Worm (Caenorhabditis elegans) whole organism, L2 larva: Measurements from ENCODE around the gene W06G6.10.

ENCODE experiments used
- R02D3.7 ChIP-seq: fragments of 150-350 bp; optimal IDR thresholded peaks from 2 replicates; lab custom pipeline; 2014; ENCODE audit warnings: missing biosample characterization, missing genetic modification characterization
- mdl-1 ChIP-seq, 2 experiments: fragments of 150-350 bp in 1 of 2; sonication (generic microtip) in 1 of 2; optimal IDR thresholded peaks; 2 replicates each; lab custom pipeline; 2017; ENCODE audit warnings: missing biosample characterization in 2 of 2, missing genetic modification characterization in 2 of 2
- nhr-25 ChIP-seq: fragments of 150-350 bp; sonication (generic microtip); optimal IDR thresholded peaks from 3 replicates; lab custom pipeline; 2014; ENCODE audit warnings: missing biosample characterization, missing genetic modification characterization
- sma-3 ChIP-seq: sonication (generic microtip); optimal IDR thresholded peaks from 2 replicates; lab custom pipeline; 2016; ENCODE audit warnings: missing genetic modification reagents, missing genetic modification characterization, missing compliant biosample characterization
- zag-1 ChIP-seq: fragments of 150-350 bp; optimal IDR thresholded peaks from 2 replicates; lab custom pipeline; 2014; ENCODE audit warnings: missing biosample characterization, missing genetic modification characterization

ce11 chrV:16622754-16623261 lies 24.2 kb downstream of the W06G6.10 start, which contains the start of gene Y70C5A.2:
- no peak for TF ChIP-seq R02D3.7 (tag; lab: Kevin White, UChicago)
- TF ChIP-seq mdl-1 (tag; optimal IDR thresholded peaks at IDR 0.05; lab: Kevin White, UChicago) = no peak
- no peak for TF ChIP-seq sma-3
- no peak for TF ChIP-seq nhr-25
- no peak for TF ChIP-seq zag-1
